Worm (Caenorhabditis elegans): ENCODE measurements around the gene F40B5.2.
A peak's percentile ranks its signal among the peaks of the same experiment; 100 is the strongest.

Gene F40B5.2

DNA sequence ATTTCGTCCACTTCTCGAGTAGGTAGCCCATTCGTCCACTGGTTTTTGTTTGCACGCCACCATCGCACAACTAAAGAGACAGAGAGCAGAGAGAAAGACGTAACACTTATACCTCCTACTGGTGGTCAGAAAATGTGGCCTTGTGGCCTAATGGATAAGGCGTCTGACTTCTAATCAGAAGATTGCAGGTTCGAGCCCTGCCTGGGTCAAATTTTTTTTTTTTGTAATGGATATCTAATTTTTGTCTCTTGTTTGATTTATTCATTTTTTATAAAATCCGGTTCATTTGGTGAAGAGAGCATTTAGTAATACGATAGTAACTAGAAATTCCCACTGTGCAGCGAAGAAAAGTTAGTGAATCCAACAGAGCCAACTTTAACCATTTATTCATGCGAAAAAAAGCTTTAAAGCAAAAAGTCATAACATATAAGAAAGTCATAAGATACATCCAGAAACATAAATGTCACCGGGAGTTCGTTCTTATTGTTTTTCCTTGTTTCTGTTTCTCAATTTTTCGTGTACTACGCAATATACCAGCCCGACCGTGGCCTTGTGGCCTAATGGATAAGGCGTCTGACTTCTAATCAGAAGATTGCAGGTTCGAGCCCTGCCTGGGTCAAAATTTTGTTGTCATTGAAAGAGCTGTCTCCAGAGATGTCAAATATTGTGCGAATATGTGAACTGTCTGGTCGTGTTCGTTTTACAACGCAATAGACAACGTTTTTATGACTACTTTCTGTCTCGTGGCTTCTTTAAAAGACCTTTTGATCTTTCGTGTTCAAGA, 18.6 kb downstream of the F40B5.2 start (continued):
- TF ChIP-seq mes-2 (tag; optimal IDR thresholded peaks at IDR 0.05; ENCODE audit: poor library complexity, severe bottlenecking) (peak; percentile 82), T20F7.1 (GFP tag; optimal IDR thresholded peaks at IDR 0.05) (no peak), F10B5.3 (tag; optimal IDR thresholded peaks at IDR 0.05) (peak; percentile 49), nhr-102 (tag; optimal IDR thresholded peaks at IDR 0.05) (peak; percentile 36), ZK546.5 (tag; optimal IDR thresholded peaks at IDR 0.05) (no peak), ceh-32 (tag; optimal IDR thresholded peaks at IDR 0.05; ENCODE audit: poor library complexity) (peak; percentile 3), dve-1 (tag; optimal IDR thresholded peaks at IDR 0.05; ENCODE audit: insufficient read depth) (peak; percentile 2), lin-38 (GFP tag; IDR thresholded peaks at IDR 0.05) (peak; percentile 59), dmd-8 (GFP tag; IDR thresholded peaks at IDR 0.05) (peak; percentile 85), Y48G9A.11 (GFP tag; IDR thresholded peaks at IDR 0.05) (peak; percentile 60), F44E2.7 (GFP tag; IDR thresholded peaks at IDR 0.05) (no peak), Y5F2A.4 (GFP tag; optimal IDR thresholded peaks at IDR 0.05) (no peak), madf-9 (GFP tag; conservative IDR thresholded peaks at IDR 0.05) (peak; percentile 38; the same call in 1 of the 2 replicates), pha-4 (GFP tag; IDR thresholded peaks at IDR 0.05) (peak; percentile 71; the same call in 1 of the 2 replicates), pha-4 (tag; optimal IDR thresholded peaks at IDR 0.05) (no peak), mep-1 (tag; optimal IDR thresholded peaks at IDR 0.05) (peak; percentile 61), T26A8.4 (GFP tag; IDR thresholded peaks at IDR 0.05) (peak; percentile 51; the same call in 1 of the 2 replicates), ctbp-1 (GFP tag; IDR thresholded peaks at IDR 0.05) (peak; percentile 77), arid-1 (GFP tag; conservative IDR thresholded peaks at IDR 0.05) (peak; percentile 35; the same call in 1 of the 2 replicates), Y75B8A.6 (GFP tag; IDR thresholded peaks at IDR 0.05) (no peak), fkh-10 (GFP tag; optimal IDR thresholded peaks at IDR 0.05) (no peak), mdl-1 (tag; optimal IDR thresholded peaks at IDR 0.05) (peak; percentile 2 to 37), dmd-9 (GFP tag; IDR thresholded peaks at IDR 0.05) (no peak), snpc-4 (tag; optimal IDR thresholded peaks at IDR 0.05) (no peak), lsy-2 (tag; optimal IDR thresholded peaks at IDR 0.05) (peak in 1 of 2 experiments; percentile 34), R02D3.7 (tag; optimal IDR thresholded peaks at IDR 0.05) (no peak), hlh-30 (tag; optimal IDR thresholded peaks at IDR 0.05; ENCODE audit: insufficient read depth) (peak; percentile 67), ZK337.2 (GFP tag; IDR thresholded peaks at IDR 0.05) (0 out of 2 replicates have a peak, but pooled peaks have one; percentile 42), nhr-111 (GFP tag; optimal IDR thresholded peaks at IDR 0.05) (no peak), zfp-2 (tag; optimal IDR thresholded peaks at IDR 0.05) (no peak), nhr-76 (tag; optimal IDR thresholded peaks at IDR 0.05) (no peak), tag-97 (GFP tag; IDR thresholded peaks at IDR 0.05) (no peak)

DNA sequence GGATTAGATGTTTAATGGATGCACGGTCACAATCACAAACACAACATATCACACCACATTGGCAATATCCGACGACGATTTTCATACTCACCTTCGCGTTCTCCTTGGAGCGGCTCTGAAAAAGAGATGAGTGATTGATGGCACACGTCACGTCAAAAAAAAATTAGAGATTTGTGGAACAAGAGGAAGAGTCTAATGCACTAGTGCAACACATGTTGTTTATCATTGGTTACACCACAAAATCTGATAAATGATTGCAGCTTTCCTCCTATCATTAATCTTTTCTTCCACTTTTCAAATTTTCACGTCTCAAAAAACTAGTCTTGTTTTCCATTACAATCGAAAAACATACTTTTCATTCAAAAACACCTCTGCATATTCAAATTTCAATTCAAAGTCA, 22.9 kb downstream of the F40B5.2 start:
- no peak for TF ChIP-seq ceh-44 (GFP tag; IDR thresholded peaks at IDR 0.05)
- peak in 1 of 2 experiments; percentile 89 for TF ChIP-seq daf-16 (GFP tag; optimal IDR thresholded peaks at IDR 0.05)
- TF ChIP-seq daf-16 (tag; optimal IDR thresholded peaks at IDR 0.05), result no peak
- TF ChIP-seq aha-1 (tag), result peak; percentile 83
- TF ChIP-seq mdt-29 (GFP tag; IDR thresholded peaks at IDR 0.05), result no peak

DNA sequence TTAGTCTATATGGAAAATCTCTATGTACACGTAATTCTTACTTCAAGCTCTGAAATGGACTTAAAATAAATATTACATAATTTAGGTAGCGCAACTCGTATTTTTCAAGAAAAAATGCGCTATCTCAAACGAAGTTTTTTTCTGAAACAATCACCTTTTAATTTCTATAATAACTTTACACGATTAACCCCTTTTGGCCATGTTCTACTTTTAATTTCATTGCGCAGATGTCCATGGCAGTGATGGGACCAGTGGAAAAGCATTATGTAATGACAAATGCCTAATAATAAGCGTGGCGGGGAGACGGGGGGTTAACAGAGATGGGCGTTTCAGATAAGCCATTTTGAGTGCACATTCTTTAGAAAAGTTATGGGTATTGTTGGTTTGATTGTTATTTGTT, 23.9 kb downstream of the F40B5.2 start:
- no peak for TF ChIP-seq daf-8 (GFP tag; IDR thresholded peaks at IDR 0.05)
- no peak for TF ChIP-seq T26A8.4 (GFP tag; IDR thresholded peaks at IDR 0.05)
- peak in 1 of 2 experiments; percentile 67 for TF ChIP-seq unc-62 (GFP tag; optimal IDR thresholded peaks at IDR 0.05 in 1 of 2)
- TF ChIP-seq unc-62 (tag; optimal IDR thresholded peaks at IDR 0.05), result no peak
- no peak for TF ChIP-seq daf-19 (GFP tag; conservative IDR thresholded peaks at IDR 0.05)

Measured in whole organism, L4 larva.